Worm (Caenorhabditis elegans) whole organism, L2 larva: ENCODE results near the gene col-125.

Experiments used
- F13H6.1 ChIP-seq: sonication (generic microtip); optimal IDR thresholded peaks from 2 replicates; lab custom pipeline; 2016; ENCODE audit warnings: missing genetic modification characterization, missing compliant biosample characterization
- R02D3.7 ChIP-seq: fragments of 150-350 bp; optimal IDR thresholded peaks from 2 replicates; lab custom pipeline; 2014; ENCODE audit warnings: missing biosample characterization, missing genetic modification characterization
- Y55F3AM.14 ChIP-seq: fragments of 200-800 bp; sonication (Bioruptor generic); optimal IDR thresholded peaks from 2 replicates; lab custom pipeline; 2018; ENCODE audit warnings: mild to moderate bottlenecking, missing genetic modification characterization, missing compliant biosample characterization
- ZK546.5 ChIP-seq: sonication (generic microtip); optimal IDR thresholded peaks from 2 replicates; lab custom pipeline; 2017; ENCODE audit warnings: missing biosample characterization, missing genetic modification characterization
- alr-1 ChIP-seq: fragments of 150-350 bp; optimal IDR thresholded peaks from 2 replicates; lab custom pipeline; 2014; ENCODE audit warnings: missing biosample characterization, missing genetic modification characterization
- aly-2 ChIP-seq: fragments of 150-350 bp; optimal IDR thresholded peaks from 2 replicates; lab custom pipeline; 2014; ENCODE audit warnings: missing biosample characterization, missing genetic modification characterization
- blmp-1 ChIP-seq: sonication (generic microtip); optimal IDR thresholded peaks from 2 replicates; lab custom pipeline; 2017; ENCODE audit warnings: missing genetic modification characterization, mild to moderate bottlenecking, missing compliant biosample characterization, antibody characterized with exemption, moderate library complexity; ENCODE audit not compliant: insufficient read depth
- ceh-16 ChIP-seq: fragments of 150-350 bp; optimal IDR thresholded peaks from 2 replicates; lab custom pipeline; 2014; ENCODE audit warnings: missing biosample characterization, missing genetic modification characterization
- ceh-82 ChIP-seq: fragments of 150-350 bp; optimal IDR thresholded peaks from 2 replicates; lab custom pipeline; 2014; ENCODE audit warnings: missing biosample characterization, missing genetic modification characterization
- crh-2 ChIP-seq: sonication (generic microtip); optimal IDR thresholded peaks from 2 replicates; lab custom pipeline; 2017; ENCODE audit warnings: missing biosample characterization, missing genetic modification characterization
- dmd-4 ChIP-seq: sonication (generic microtip); optimal IDR thresholded peaks from 2 replicates; lab custom pipeline; 2017; ENCODE audit warnings: missing biosample characterization, missing genetic modification characterization
- egl-27 ChIP-seq: sonication (generic microtip); optimal IDR thresholded peaks from 3 replicates; lab custom pipeline; 2017; ENCODE audit warnings: missing biosample characterization, missing genetic modification reagents, missing genetic modification characterization
- elt-1 ChIP-seq: fragments of 150-350 bp; optimal IDR thresholded peaks from 2 replicates; lab custom pipeline; 2014; ENCODE audit warnings: missing biosample characterization, missing genetic modification characterization
- elt-3 ChIP-seq: sonication (generic microtip); optimal IDR thresholded peaks from 2 replicates; lab custom pipeline; 2017; ENCODE audit warnings: missing biosample characterization, missing genetic modification characterization
- fos-1 ChIP-seq: fragments of 150-350 bp; optimal IDR thresholded peaks from 2 replicates; lab custom pipeline; 2014; ENCODE audit warnings: missing biosample characterization, missing genetic modification characterization
- lin-13 ChIP-seq: fragments of 150-350 bp; optimal IDR thresholded peaks from 2 replicates; lab custom pipeline; 2014; ENCODE audit warnings: missing biosample characterization, missing genetic modification reagents, missing genetic modification characterization
- lsy-2 ChIP-seq, 2 experiments: fragments of 150-350 bp in 1 of 2; sonication (generic microtip) in 1 of 2; optimal IDR thresholded peaks; 2 replicates each; lab custom pipeline; 2014 to 2017; ENCODE audit warnings: missing biosample characterization in 2 of 2, missing genetic modification characterization in 2 of 2
- mbf-1 ChIP-seq: sonication (generic microtip); optimal IDR thresholded peaks from 2 replicates; lab custom pipeline; 2017; ENCODE audit warnings: missing biosample characterization, missing genetic modification characterization
- mdl-1 ChIP-seq, 2 experiments: fragments of 150-350 bp in 1 of 2; sonication (generic microtip) in 1 of 2; optimal IDR thresholded peaks; 2 replicates each; lab custom pipeline; 2017; ENCODE audit warnings: missing biosample characterization in 2 of 2, missing genetic modification characterization in 2 of 2
- nhr-10 ChIP-seq: sonication (generic microtip); optimal IDR thresholded peaks from 2 replicates; lab custom pipeline; 2017; ENCODE audit warnings: missing biosample characterization, missing genetic modification characterization
- nhr-11 ChIP-seq: fragments of 150-350 bp; optimal IDR thresholded peaks from 2 replicates; lab custom pipeline; 2014; ENCODE audit warnings: missing biosample characterization, missing genetic modification characterization
- nhr-12 ChIP-seq: fragments of 150-350 bp; optimal IDR thresholded peaks from 2 replicates; lab custom pipeline; 2014; ENCODE audit warnings: missing biosample characterization, missing genetic modification characterization
- nhr-21 ChIP-seq: fragments of 150-350 bp; optimal IDR thresholded peaks from 2 replicates; lab custom pipeline; 2014; ENCODE audit warnings: missing biosample characterization, missing genetic modification characterization
- nhr-237 ChIP-seq: fragments of 150-350 bp; optimal IDR thresholded peaks from 2 replicates; lab custom pipeline; 2014; ENCODE audit warnings: missing biosample characterization, missing genetic modification characterization
- nhr-77 ChIP-seq: fragments of 150-350 bp; optimal IDR thresholded peaks from 2 replicates; lab custom pipeline; 2014; ENCODE audit warnings: missing biosample characterization, missing genetic modification characterization
- sem-4 ChIP-seq: fragments of 150-350 bp; optimal IDR thresholded peaks from 2 replicates; lab custom pipeline; 2014; ENCODE audit warnings: missing biosample characterization, missing genetic modification reagents, missing genetic modification characterization
- skn-1 ChIP-seq: sonication (generic microtip); optimal IDR thresholded peaks from 2 replicates; lab custom pipeline; 2017; ENCODE audit warnings: missing biosample characterization, missing genetic modification characterization
- sma-3 ChIP-seq: sonication (generic microtip); optimal IDR thresholded peaks from 2 replicates; lab custom pipeline; 2016; ENCODE audit warnings: missing genetic modification reagents, missing genetic modification characterization, missing compliant biosample characterization
- sma-9 ChIP-seq, 2 experiments: fragments of 150-350 bp in 1 of 2; sonication (generic microtip) in 1 of 2; optimal IDR thresholded peaks; 2 replicates each; lab custom pipeline; 2014 to 2016; ENCODE audit warnings: missing genetic modification characterization in 2 of 2, mild to moderate bottlenecking in 1 of 2, missing biosample characterization in 1 of 2, missing compliant biosample characterization in 1 of 2, missing genetic modification reagents in 1 of 2, moderate library complexity in 1 of 2
- snpc-4 ChIP-seq: fragments of 150-350 bp; optimal IDR thresholded peaks from 2 replicates; lab custom pipeline; 2014; ENCODE audit warnings: missing biosample characterization, missing genetic modification characterization
- unc-39 ChIP-seq: fragments of 150-350 bp; optimal IDR thresholded peaks from 2 replicates; lab custom pipeline; 2014; ENCODE audit warnings: missing biosample characterization, missing genetic modification characterization
- unc-55 ChIP-seq: fragments of 150-350 bp; sonication (generic microtip); optimal IDR thresholded peaks from 3 replicates; lab custom pipeline; 2014; ENCODE audit warnings: missing biosample characterization, missing genetic modification reagents, missing genetic modification characterization
- unc-62 ChIP-seq: fragments of 150-350 bp; optimal IDR thresholded peaks from 2 replicates; lab custom pipeline; 2014; ENCODE audit warnings: missing biosample characterization, missing genetic modification reagents, missing genetic modification characterization
- zag-1 ChIP-seq: fragments of 150-350 bp; optimal IDR thresholded peaks from 2 replicates; lab custom pipeline; 2014; ENCODE audit warnings: missing biosample characterization, missing genetic modification characterization
- ztf-11 ChIP-seq: sonication (generic microtip); optimal IDR thresholded peaks from 2 replicates; lab custom pipeline; 2017; ENCODE audit warnings: missing biosample characterization, missing genetic modification characterization
- ztf-4 ChIP-seq: fragments of 150-350 bp; optimal IDR thresholded peaks from 2 replicates; lab custom pipeline; 2014; ENCODE audit warnings: missing biosample characterization, missing genetic modification characterization

col-125 gene

ce11 chrIV:11180077-11180476 is 45.2 kb upstream of the col-125 start:
- TF ChIP-seq lsy-2 (tag; optimal IDR thresholded peaks at IDR 0.05; lab: Kevin White, UChicago) (no peak), lin-13 (GFP tag; lab: Kevin White, UChicago) (no peak), nhr-10 (tag; lab: Kevin White, UChicago) (no peak), fos-1 (tag; lab: Kevin White, UChicago) (peak; percentile 0), sem-4 (tag; lab: Kevin White, UChicago) (no peak), crh-2 (tag; lab: Kevin White, UChicago) (peak; percentile 6), elt-3 (tag; lab: Kevin White, UChicago) (no peak), dmd-4 (tag; lab: Kevin White, UChicago) (no peak)

ce11 chrIV:11183013-11183412 is 42.3 kb upstream of the col-125 start, which contains the start of gene prx-14:
TSS of gene prx-14 (plus strand) at chrIV:11183132.
- TF ChIP-seq R02D3.7: no peak
- TF ChIP-seq fos-1 (tag; lab: Kevin White, UChicago): peak; percentile 30
- no peak for TF ChIP-seq dmd-4 (tag; lab: Kevin White, UChicago)

- no peak for TF ChIP-seq crh-2 (tag; lab: Kevin White, UChicago)
- TF ChIP-seq nhr-21 (tag; lab: Kevin White, UChicago): no peak
- TF ChIP-seq nhr-10 (tag; lab: Kevin White, UChicago): no peak
- TF ChIP-seq nhr-12 (tag; lab: Kevin White, UChicago): no peak
- no peak for TF ChIP-seq elt-3 (tag; lab: Kevin White, UChicago)
- no peak for TF ChIP-seq skn-1
Observed at ce11 chrIV:11183991-11184390, 41.3 kb upstream of the col-125 start, which contains the start of gene nuaf-3. TSS of gene nuaf-3 (plus strand) at chrIV:11184291.

ce11 chrIV:11186729-11187128 is 38.6 kb upstream of the col-125 start, which contains the start of gene sdz-27:
TSS of gene sdz-27 (plus strand) at chrIV:11187029.
- TF ChIP-seq elt-3 (tag; lab: Kevin White, UChicago) (no peak), snpc-4 (no peak), egl-27 (tag; lab: Kevin White, UChicago) (no peak), unc-39 (tag; lab: Kevin White, UChicago) (no peak), mbf-1 (tag; lab: Kevin White, UChicago) (no peak), sma-3 (GFP tag; lab: Kevin White, UChicago) (no peak), zag-1 (tag; lab: Kevin White, UChicago) (no peak), ztf-11 (tag; lab: Kevin White, UChicago) (no peak), Y55F3AM.14 (no peak), lsy-2 (tag; optimal IDR thresholded peaks at IDR 0.05; lab: Kevin White, UChicago) (no peak), alr-1 (tag; lab: Kevin White, UChicago) (no peak), skn-1 (no peak), aly-2 (no peak), nhr-10 (tag; lab: Kevin White, UChicago) (no peak), nhr-237 (tag; lab: Kevin White, UChicago) (no peak), unc-55 (no peak), lin-13 (GFP tag; lab: Kevin White, UChicago) (no peak)

- TF ChIP-seq ZK546.5 (no peak), Y55F3AM.14 (no peak), egl-27 (tag; lab: Kevin White, UChicago) (no peak), unc-62 (no peak), ceh-16 (no peak), unc-55 (no peak), nhr-77 (tag; lab: Kevin White, UChicago) (no peak), sem-4 (tag; lab: Kevin White, UChicago) (no peak), blmp-1 (tag; lab: Kevin White, UChicago) (no peak), ceh-82 (tag; lab: Kevin White, UChicago) (no peak), nhr-10 (tag; lab: Kevin White, UChicago) (no peak), sma-9 (GFP tag; optimal IDR thresholded peaks at IDR 0.05; lab: Kevin White, UChicago) (no peak), sma-9 (tag; optimal IDR thresholded peaks at IDR 0.05; lab: Kevin White, UChicago) (no peak), nhr-12 (tag; lab: Kevin White, UChicago) (no peak), F13H6.1 (tag; lab: Kevin White, UChicago) (no peak), ztf-4 (no peak), elt-1 (tag; lab: Kevin White, UChicago) (no peak), nhr-11 (tag; lab: Kevin White, UChicago) (no peak), mdl-1 (tag; optimal IDR thresholded peaks at IDR 0.05; lab: Kevin White, UChicago) (no peak)
Observed at ce11 chrIV:11189411-11189810, 35.9 kb upstream of the col-125 start, which contains the start of gene fbxb-79. TSS of gene fbxb-79 (minus strand) at chrIV:11189511.
